Fruit fly (Drosophila melanogaster) whole organism, embryonic: ENCODE data around the gene HDAC6.

ENCODE experiments used
- Asciz ChIP-seq: fragments of 200-800 bp; sonication (Bioruptor generic); optimal IDR thresholded peaks from 2 replicates; lab custom pipeline; 2017; ENCODE audit warnings: missing biosample characterization, mild to moderate bottlenecking, missing genetic modification characterization, missing genetic modification reagents
- Bdp1 ChIP-seq: fragments of 200-800 bp; sonication (Bioruptor generic); optimal IDR thresholded peaks from 3 replicates; lab custom pipeline; 2016; ENCODE audit warnings: missing biosample characterization, missing genetic modification characterization
- BtbVII ChIP-seq: fragments of 200-800 bp; sonication (Bioruptor generic); optimal IDR thresholded peaks from 3 replicates; lab custom pipeline; 2017; ENCODE audit warnings: missing biosample characterization, mild to moderate bottlenecking, missing genetic modification characterization
- CG10321 ChIP-seq: fragments of 200-800 bp; sonication (Bioruptor generic); IDR thresholded peaks from 2 replicates; pipeline ENCODE4 v1.3.6; 2022; ENCODE audit warnings: missing biosample characterization, missing genetic modification characterization
- CG12219 ChIP-seq: fragments of 200-800 bp; sonication (Bioruptor generic); optimal IDR thresholded peaks from 3 replicates; lab custom pipeline; 2018; ENCODE audit warnings: missing biosample characterization, mild to moderate bottlenecking, missing genetic modification characterization
- CG13424 ChIP-seq: fragments of 200-800 bp; sonication (Bioruptor generic); optimal IDR thresholded peaks from 2 replicates; lab custom pipeline; 2019; ENCODE audit warnings: missing biosample characterization, mild to moderate bottlenecking, missing genetic modification characterization, moderate library complexity
- CG16779 ChIP-seq: fragments of 200-800 bp; sonication (Bioruptor generic); IDR thresholded peaks from 2 replicates; pipeline ENCODE4 v1.3.6; 2022; ENCODE audit warnings: missing biosample characterization, missing genetic modification characterization
- CG16813 ChIP-seq: fragments of 200-800 bp; sonication (Bioruptor generic); IDR thresholded peaks from 3 replicates; pipeline ENCODE4 v1.3.6; 2022; ENCODE audit warnings: missing biosample characterization, missing genetic modification characterization; ENCODE audit not compliant: partially characterized antibody
- CG2129 ChIP-seq: fragments of 200-800 bp; sonication (Bioruptor generic); IDR thresholded peaks from 2 replicates; pipeline ENCODE4 v1.3.6; 2022; ENCODE audit warnings: missing biosample characterization, missing genetic modification characterization; ENCODE audit not compliant: partially characterized antibody
- CG3407 ChIP-seq: fragments of 200-800 bp; sonication (Bioruptor generic); optimal IDR thresholded peaks from 2 replicates; lab custom pipeline; 2018; ENCODE audit warnings: missing biosample characterization, mild to moderate bottlenecking, missing genetic modification characterization
- CG34376 ChIP-seq: fragments of 200-800 bp; sonication (Bioruptor generic); optimal IDR thresholded peaks from 2 replicates; lab custom pipeline; 2018; ENCODE audit warnings: missing biosample characterization, mild to moderate bottlenecking, missing genetic modification characterization
- CG3847 ChIP-seq: fragments of 200-800 bp; sonication (Bioruptor generic); IDR thresholded peaks from 2 replicates; pipeline ENCODE4 v1.3.6; 2022; ENCODE audit warnings: missing biosample characterization, missing genetic modification characterization
- CG4328 ChIP-seq: fragments of 200-800 bp; sonication (Bioruptor generic); optimal IDR thresholded peaks from 3 replicates; lab custom pipeline; 2017; ENCODE audit warnings: missing biosample characterization, missing genetic modification reagents, missing genetic modification characterization
- CG6175 ChIP-seq: fragments of 200-800 bp; sonication (Bioruptor generic); IDR thresholded peaks from 3 replicates; pipeline ENCODE4 v1.3.6; 2022; ENCODE audit warnings: missing biosample characterization, missing genetic modification characterization
- CG6854 ChIP-seq: fragments of 200-800 bp; sonication (Bioruptor generic); optimal IDR thresholded peaks from 3 replicates; lab custom pipeline; 2017; ENCODE audit warnings: missing biosample characterization, mild to moderate bottlenecking, missing genetic modification characterization
- CTCF ChIP-seq: fragments of 200-800 bp; sonication (Bioruptor generic); optimal IDR thresholded peaks from 2 replicates; lab custom pipeline; 2017; ENCODE audit warnings: missing biosample characterization, mild to moderate bottlenecking, missing genetic modification characterization, moderate library complexity
- Dip2 ChIP-seq: fragments of 200-800 bp; sonication (Bioruptor generic); IDR thresholded peaks from 2 replicates; pipeline ENCODE4 v1.3.6; 2022; ENCODE audit warnings: missing biosample characterization, missing genetic modification characterization
- Ets97D ChIP-seq: fragments of 200-800 bp; sonication (Bioruptor generic); optimal IDR thresholded peaks from 3 replicates; lab custom pipeline; 2016; ENCODE audit warnings: missing biosample characterization, missing genetic modification characterization
- Hr51 ChIP-seq, 2 experiments: fragments of 200-800 bp; sonication (Bioruptor generic); optimal IDR thresholded peaks; 2 replicates in 1 of 2; 3 replicates in 1 of 2; lab custom pipeline; 2016 to 2018; ENCODE audit warnings: missing biosample characterization in 2 of 2, missing genetic modification characterization in 2 of 2, mild to moderate bottlenecking in 1 of 2, moderate library complexity in 1 of 2
- MESR4 ChIP-seq: fragments of 200-800 bp; sonication (Bioruptor generic); optimal IDR thresholded peaks from 2 replicates; lab custom pipeline; 2018; ENCODE audit warnings: missing biosample characterization, mild to moderate bottlenecking, missing genetic modification characterization, moderate library complexity
- MTF-1 ChIP-seq: fragments of 200-800 bp; sonication (Bioruptor generic); optimal IDR thresholded peaks from 2 replicates; lab custom pipeline; 2018; ENCODE audit warnings: missing biosample characterization, mild to moderate bottlenecking, missing genetic modification characterization, borderline replicate concordance
- Max ChIP-seq: fragments of 200-800 bp; sonication (Bioruptor generic); optimal IDR thresholded peaks from 2 replicates; lab custom pipeline; 2016; ENCODE audit warnings: missing biosample characterization, mild to moderate bottlenecking, missing genetic modification characterization
- PHDP ChIP-seq: fragments of 200-800 bp; sonication (Bioruptor generic); optimal IDR thresholded peaks from 3 replicates; lab custom pipeline; 2018; ENCODE audit warnings: missing biosample characterization, mild to moderate bottlenecking, missing genetic modification characterization, moderate library complexity
- Ravus ChIP-seq: fragments of 200-800 bp; sonication (Bioruptor generic); IDR thresholded peaks from 2 replicates; pipeline ENCODE4 v1.3.6; 2022; ENCODE audit warnings: missing biosample characterization, missing genetic modification characterization
- Six4 ChIP-seq: fragments of 200-800 bp; sonication (Bioruptor generic); optimal IDR thresholded peaks from 2 replicates; lab custom pipeline; 2016; ENCODE audit warnings: missing biosample characterization, missing genetic modification characterization
- ab ChIP-seq: fragments of 200-800 bp; sonication (Bioruptor generic); optimal IDR thresholded peaks from 2 replicates; lab custom pipeline; 2016; ENCODE audit warnings: missing biosample characterization, missing genetic modification characterization
- ase ChIP-seq: fragments of 200-800 bp; sonication (Bioruptor generic); IDR thresholded peaks from 3 replicates; pipeline ENCODE4 v1.3.6; 2022; ENCODE audit warnings: missing biosample characterization, missing genetic modification characterization
- ash1 ChIP-seq: fragments of 200-800 bp; sonication (Bioruptor generic); optimal IDR thresholded peaks from 2 replicates; lab custom pipeline; 2018; ENCODE audit warnings: missing biosample characterization, mild to moderate bottlenecking, missing genetic modification characterization
- dati ChIP-seq: fragments of 200-800 bp; sonication (Bioruptor generic); IDR thresholded peaks from 2 replicates; pipeline ENCODE4 v1.3.6; 2022; ENCODE audit warnings: missing biosample characterization, missing genetic modification characterization
- en ChIP-seq: fragments of 200-800 bp; sonication (Bioruptor generic); optimal IDR thresholded peaks from 2 replicates; lab custom pipeline; 2016; ENCODE audit warnings: missing biosample characterization, missing genetic modification characterization
- gfzf ChIP-seq: fragments of 200-800 bp; sonication (Bioruptor generic); optimal IDR thresholded peaks from 2 replicates; lab custom pipeline; 2016; ENCODE audit warnings: missing biosample characterization, mild to moderate bottlenecking, missing genetic modification characterization, moderate library complexity
- her ChIP-seq: fragments of 200-800 bp; sonication (Bioruptor generic); optimal IDR thresholded peaks from 2 replicates; lab custom pipeline; 2016; ENCODE audit warnings: missing biosample characterization, missing genetic modification characterization
- ken ChIP-seq: fragments of 200-800 bp; sonication (Bioruptor generic); IDR thresholded peaks from 3 replicates; pipeline ENCODE4 v1.3.6; 2022; ENCODE audit warnings: missing biosample characterization, missing genetic modification characterization
- knrl ChIP-seq: fragments of 200-800 bp; sonication (Bioruptor generic); IDR thresholded peaks from 3 replicates; pipeline ENCODE4 v1.3.6; 2022; ENCODE audit warnings: missing biosample characterization, missing genetic modification characterization; ENCODE audit not compliant: partially characterized antibody
- lab ChIP-seq: fragments of 200-800 bp; sonication (Bioruptor generic); optimal IDR thresholded peaks from 3 replicates; lab custom pipeline; 2017; ENCODE audit warnings: missing biosample characterization, missing genetic modification characterization, mild to moderate bottlenecking, moderate library complexity, missing genetic modification reagents
- lbe ChIP-seq: fragments of 200-800 bp; sonication (Bioruptor generic); optimal IDR thresholded peaks from 2 replicates; lab custom pipeline; 2016; ENCODE audit warnings: missing biosample characterization, mild to moderate bottlenecking, missing genetic modification characterization
- nmo ChIP-seq: fragments of 200-800 bp; sonication (Bioruptor generic); optimal IDR thresholded peaks from 2 replicates; lab custom pipeline; 2018; ENCODE audit warnings: missing biosample characterization, mild to moderate bottlenecking, missing genetic modification characterization, moderate library complexity
- oc ChIP-seq: fragments of 200-800 bp; sonication (Bioruptor generic); optimal IDR thresholded peaks from 2 replicates; lab custom pipeline; 2018; ENCODE audit warnings: missing biosample characterization, mild to moderate bottlenecking, missing genetic modification characterization, moderate library complexity
- p53 ChIP-seq: fragments of 200-800 bp; sonication (Bioruptor generic); optimal IDR thresholded peaks from 2 replicates; lab custom pipeline; 2016; ENCODE audit warnings: missing biosample characterization, missing genetic modification characterization
- pan ChIP-seq, 4 experiments: fragments of >200 bp in 3 of 4; fragments of 200-800 bp in 1 of 4; sonication (Bioruptor generic) in 1 of 4; optimal IDR thresholded peaks in 3 of 4; IDR thresholded peaks in 1 of 4; 2 replicates each; pipeline versions ENCODE4 v1.3.6 to Lab custom; 2017 to 2022; ENCODE audit warnings: missing biosample characterization in 2 of 4, missing genetic modification characterization in 2 of 4, mixed read lengths in 1 of 4
- pzg ChIP-seq: fragments of 200-800 bp; sonication (Bioruptor generic); optimal IDR thresholded peaks from 3 replicates; lab custom pipeline; 2018; ENCODE audit warnings: missing biosample characterization, mild to moderate bottlenecking, missing genetic modification characterization, moderate library complexity
- slbo ChIP-seq: fragments of 200-800 bp; sonication (Bioruptor generic); IDR thresholded peaks from 2 replicates; pipeline ENCODE4 v1.3.6; 2022; ENCODE audit warnings: missing biosample characterization, missing genetic modification characterization
- vfl ChIP-seq: fragments of 200-800 bp; sonication (Bioruptor generic); optimal IDR thresholded peaks from 2 replicates; lab custom pipeline; 2016; ENCODE audit warnings: missing biosample characterization, missing genetic modification characterization
- vvl ChIP-seq: fragments of 200-800 bp; sonication (Bioruptor generic); IDR thresholded peaks from 2 replicates; pipeline ENCODE4 v1.3.6; 2022; ENCODE audit warnings: missing biosample characterization, missing genetic modification characterization
- z ChIP-seq: fragments of 200-800 bp; sonication (Bioruptor generic); IDR thresholded peaks from 3 replicates; pipeline ENCODE4 v1.3.6; 2022; ENCODE audit warnings: missing biosample characterization, missing genetic modification characterization

Gene HDAC6

DNA sequence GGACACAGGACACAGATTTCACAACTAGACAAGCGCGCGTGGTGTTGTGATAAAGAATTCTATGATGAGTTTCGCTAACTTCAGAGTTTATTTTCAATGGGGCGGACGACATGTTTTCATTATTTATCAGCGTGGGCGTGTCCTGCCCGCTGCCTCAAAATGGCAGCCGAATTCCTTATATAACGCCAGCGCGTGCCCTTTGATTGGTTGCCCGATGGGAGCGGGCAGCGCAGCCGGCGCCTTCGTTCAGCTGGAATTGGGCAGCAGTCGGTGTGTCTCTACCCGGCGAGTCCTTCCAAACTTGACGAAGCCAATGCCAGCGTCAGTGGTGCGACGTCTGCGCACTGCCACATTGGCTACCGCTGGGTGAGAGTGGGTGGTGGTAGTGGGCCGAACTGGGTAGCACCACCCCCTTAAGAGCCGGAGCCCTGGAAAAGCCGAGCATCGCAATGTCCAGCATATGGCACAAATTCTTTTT lies 45.9 kb downstream of the HDAC6 start, which contains the start of gene acj6 (continued):
- no peak for TF ChIP-seq pan (optimal IDR thresholded peaks at IDR 0.05; lab: Kevin White, UChicago)
- TF ChIP-seq pan (GFP tag; optimal IDR thresholded peaks at IDR 0.05 in 1 of 2, IDR thresholded peaks at IDR 0.05 in 1 of 2) = no peak

DNA sequence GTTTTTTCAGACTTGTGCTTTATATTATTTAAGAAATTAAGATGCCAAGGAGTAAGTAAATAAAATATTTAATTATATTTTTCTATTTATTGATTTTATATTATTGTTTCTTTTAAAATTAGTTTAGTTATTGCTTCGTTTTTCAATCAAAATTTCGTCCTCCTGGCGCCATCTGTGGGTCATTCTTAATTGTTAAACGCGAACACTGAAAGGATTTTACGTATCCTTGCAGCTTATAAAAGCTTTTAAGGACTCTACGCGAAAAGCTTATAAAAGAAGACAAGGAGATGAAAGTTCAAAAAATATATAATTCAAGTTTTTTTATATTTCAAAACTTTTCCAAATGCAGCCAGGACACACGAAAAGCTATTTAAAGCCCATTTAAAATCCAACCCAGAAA lies 47.1 kb downstream of the HDAC6 start:
- TF ChIP-seq knrl (GFP tag; lab: Robert Waterston, UW) = no peak
- peak; percentile 90 for TF ChIP-seq CTCF
- peak; percentile 77 for TF ChIP-seq Dip2 (GFP tag; lab: Robert Waterston, UW)
- no peak for TF ChIP-seq CG16813

DNA sequence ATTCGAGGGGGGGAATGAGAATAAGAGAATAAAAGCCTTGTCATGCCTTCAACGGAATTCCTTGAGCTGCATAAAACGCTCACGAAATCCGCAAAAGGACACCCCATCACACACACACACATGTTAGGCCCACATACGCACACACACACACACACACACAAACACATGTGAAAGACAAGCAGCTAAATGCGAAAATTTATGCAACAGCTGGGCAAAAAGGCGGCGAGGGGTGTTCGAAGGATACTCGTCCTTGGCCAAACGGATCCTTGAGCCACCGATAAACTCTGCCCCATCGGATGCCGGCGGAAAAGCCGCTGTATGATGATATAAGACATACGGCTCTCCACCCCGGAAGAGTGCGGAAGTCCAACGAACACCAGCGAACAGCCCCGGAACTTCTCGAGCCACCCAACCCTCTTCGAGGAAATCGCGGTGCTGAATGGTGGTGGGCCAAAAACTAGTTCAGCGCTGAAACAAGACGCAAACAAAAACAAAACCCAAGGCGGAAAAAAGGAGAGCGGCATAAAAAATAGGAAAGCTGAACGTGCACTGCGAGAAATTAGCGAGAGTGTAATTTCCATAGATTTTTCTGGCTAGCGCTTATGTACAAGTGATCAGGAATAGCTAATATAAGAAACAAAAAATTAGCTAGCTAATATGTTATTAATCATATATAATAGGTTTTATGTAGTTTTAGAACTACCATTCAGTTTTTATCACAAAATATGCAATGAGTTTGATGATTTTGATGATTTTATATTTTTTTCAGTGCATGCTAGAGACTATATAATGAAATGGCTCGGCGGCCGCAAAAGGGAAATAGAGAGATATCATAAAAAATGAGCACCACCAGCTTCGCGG lies 50.6 kb downstream of the HDAC6 start:
- TF ChIP-seq MTF-1 (GFP tag; lab: Kevin White, UChicago) = no peak
- no peak for TF ChIP-seq oc (tag; lab: Kevin White, UChicago)
- no peak for TF ChIP-seq dati (GFP tag; lab: Robert Waterston, UW)
- TF ChIP-seq Ets97D = no peak
- no peak for TF ChIP-seq Six4 (GFP tag; lab: Kevin White, UChicago)
- TF ChIP-seq ab (GFP tag; lab: Kevin White, UChicago) = no peak
- TF ChIP-seq vvl (GFP tag; lab: Robert Waterston, UW) = peak; percentile 47; the same call in 1 of the 2 replicates
- no peak for TF ChIP-seq p53 (GFP tag; lab: Kevin White, UChicago)
- TF ChIP-seq Ravus = no peak
- TF ChIP-seq Bdp1 (GFP tag; lab: Kevin White, UChicago) = no peak
- no peak for TF ChIP-seq lbe
- TF ChIP-seq Asciz = peak; percentile 47
- TF ChIP-seq CG10321 (GFP tag; lab: Robert Waterston, UW) = no peak
- peak; percentile 40 for TF ChIP-seq CG12219 (GFP tag; lab: Kevin White, UChicago)
- no peak for TF ChIP-seq pzg (GFP tag; lab: Kevin White, UChicago)
- TF ChIP-seq BtbVII (GFP tag; lab: Kevin White, UChicago) = peak; percentile 44
- peak; percentile 68 for TF ChIP-seq CG13424 (tag; lab: Kevin White, UChicago)
- no peak for TF ChIP-seq z (GFP tag; lab: Robert Waterston, UW)
- peak; percentile 68 for TF ChIP-seq PHDP (tag; lab: Kevin White, UChicago)
- peak; percentile 43 for TF ChIP-seq nmo (GFP tag; lab: Kevin White, UChicago)
- TF ChIP-seq lab (GFP tag; lab: Kevin White, UChicago) = peak; percentile 71
- TF ChIP-seq vfl (GFP tag; lab: Kevin White, UChicago) = no peak
- TF ChIP-seq en (GFP tag; lab: Kevin White, UChicago) = no peak
- TF ChIP-seq CG3847 = no peak
- TF ChIP-seq CG6175 (GFP tag; lab: Robert Waterston, UW) = no peak
- TF ChIP-seq her (GFP tag; lab: Kevin White, UChicago) = no peak
- no peak for TF ChIP-seq CG2129 (GFP tag; lab: Robert Waterston, UW)
- no peak for TF ChIP-seq CG3407
- TF ChIP-seq gfzf = no peak
- no peak for TF ChIP-seq ken
- no peak for TF ChIP-seq ase (GFP tag; lab: Robert Waterston, UW)
- TF ChIP-seq Hr51 (GFP tag; optimal IDR thresholded peaks at IDR 0.05; lab: Kevin White, UChicago) = peak; percentile 26 to 64
- TF ChIP-seq CG34376 (GFP tag; lab: Kevin White, UChicago) = no peak
- TF ChIP-seq ash1 = no peak
- no peak for TF ChIP-seq MESR4 (GFP tag; lab: Kevin White, UChicago)
- TF ChIP-seq Max (GFP tag; lab: Kevin White, UChicago) = no peak
- TF ChIP-seq CG4328 (GFP tag; lab: Kevin White, UChicago) = peak; percentile 20
- no peak; the same call in 1 of the 2 replicates for TF ChIP-seq slbo (GFP tag; lab: Robert Waterston, UW)
- no peak for TF ChIP-seq CG16779
- peak; percentile 37 for TF ChIP-seq CG6854
